Worm (Caenorhabditis elegans): ENCODE measurements around the gene srbc-3.

Gene srbc-3

ce11 chrV:3308169-3308568 lies at the start of gene srbc-3:
Gene srbc-3, plus strand, starts transcription at chrV:3308469.
- TF ChIP-seq ZK546.5 (tag; optimal IDR thresholded peaks at IDR 0.05) (no peak), mbf-1 (tag; optimal IDR thresholded peaks at IDR 0.05) (no peak), sma-3 (GFP tag; optimal IDR thresholded peaks at IDR 0.05) (no peak), ama-1 (optimal IDR thresholded peaks at IDR 0.05) (no peak), egl-27 (tag; optimal IDR thresholded peaks at IDR 0.05) (no peak), mdl-1 (tag; optimal IDR thresholded peaks at IDR 0.05) (no peak), ztf-4 (tag; optimal IDR thresholded peaks at IDR 0.05) (no peak), elt-3 (tag; optimal IDR thresholded peaks at IDR 0.05) (no peak), elt-1 (tag; optimal IDR thresholded peaks at IDR 0.05) (no peak), F13H6.1 (tag; optimal IDR thresholded peaks at IDR 0.05) (no peak), nhr-129 (tag; optimal IDR thresholded peaks at IDR 0.05) (no peak), gmeb-1 (tag; optimal IDR thresholded peaks at IDR 0.05) (no peak), nhr-237 (tag; optimal IDR thresholded peaks at IDR 0.05) (no peak), zag-1 (tag; optimal IDR thresholded peaks at IDR 0.05) (no peak), nhr-6 (tag; optimal IDR thresholded peaks at IDR 0.05) (no peak)

- peak; percentile 30 for TF ChIP-seq F13H6.1 (tag; optimal IDR thresholded peaks at IDR 0.05)
- peak; percentile 88 for TF ChIP-seq sma-9 (GFP tag; optimal IDR thresholded peaks at IDR 0.05)
- no peak for TF ChIP-seq sma-9 (tag; optimal IDR thresholded peaks at IDR 0.05)
- TF ChIP-seq sma-3 (GFP tag; optimal IDR thresholded peaks at IDR 0.05) = no peak
These were observed 49.1 kb upstream of the srbc-3 start, which contains the start of gene T28A11.16 for ce11 chrV:3259168-3259622. Gene T28A11.16, minus strand, starts transcription at chrV:3259218.

- TF ChIP-seq zag-1 (tag; optimal IDR thresholded peaks at IDR 0.05) (no peak), elt-1 (tag; optimal IDR thresholded peaks at IDR 0.05) (no peak), sma-9 (GFP tag; optimal IDR thresholded peaks at IDR 0.05) (no peak), sma-9 (tag; optimal IDR thresholded peaks at IDR 0.05) (no peak), lin-13 (GFP tag; optimal IDR thresholded peaks at IDR 0.05) (no peak), unc-62 (GFP tag; optimal IDR thresholded peaks at IDR 0.05) (no peak), aly-2 (tag; optimal IDR thresholded peaks at IDR 0.05) (no peak), unc-39 (tag; optimal IDR thresholded peaks at IDR 0.05) (no peak), ceh-16 (tag; optimal IDR thresholded peaks at IDR 0.05) (no peak), skn-1 (tag; optimal IDR thresholded peaks at IDR 0.05) (no peak), Y55F3AM.14 (GFP tag; optimal IDR thresholded peaks at IDR 0.05) (no peak), ztf-11 (tag; optimal IDR thresholded peaks at IDR 0.05) (no peak), egl-27 (tag; optimal IDR thresholded peaks at IDR 0.05) (no peak), unc-55 (GFP tag; optimal IDR thresholded peaks at IDR 0.05) (no peak), ztf-4 (tag; optimal IDR thresholded peaks at IDR 0.05) (no peak), nhr-237 (tag; optimal IDR thresholded peaks at IDR 0.05) (no peak), blmp-1 (tag; optimal IDR thresholded peaks at IDR 0.05; ENCODE audit: insufficient read depth) (no peak)
These were observed 48.2 kb upstream of the srbc-3 start, which contains the start of gene srbc-5 for ce11 chrV:3260075-3260474. Gene srbc-5, plus strand, starts transcription at chrV:3260375.

- TF ChIP-seq nhr-237 (tag; optimal IDR thresholded peaks at IDR 0.05) (no peak), mab-5 (tag; optimal IDR thresholded peaks at IDR 0.05) (no peak), nhr-10 (tag; optimal IDR thresholded peaks at IDR 0.05) (no peak), nhr-12 (tag; optimal IDR thresholded peaks at IDR 0.05) (no peak), skn-1 (tag; optimal IDR thresholded peaks at IDR 0.05) (no peak), peb-1 (tag; optimal IDR thresholded peaks at IDR 0.05) (no peak), elt-1 (tag; optimal IDR thresholded peaks at IDR 0.05) (no peak), elt-3 (tag; optimal IDR thresholded peaks at IDR 0.05) (no peak), C34F6.9 (tag; optimal IDR thresholded peaks at IDR 0.05) (no peak), nhr-11 (tag; optimal IDR thresholded peaks at IDR 0.05) (no peak), mbf-1 (tag; optimal IDR thresholded peaks at IDR 0.05) (no peak), aly-2 (tag; optimal IDR thresholded peaks at IDR 0.05) (no peak), nhr-25 (tag; optimal IDR thresholded peaks at IDR 0.05) (no peak)
These were observed 42.1 kb upstream of the srbc-3 start, which contains the start of gene T28A11.17 for ce11 chrV:3266189-3266588. Gene T28A11.17, minus strand, starts transcription at chrV:3266289.

- TF ChIP-seq nhr-11 (tag; optimal IDR thresholded peaks at IDR 0.05) (no peak), ama-1 (optimal IDR thresholded peaks at IDR 0.05) (no peak), lin-13 (GFP tag; optimal IDR thresholded peaks at IDR 0.05) (no peak), aly-2 (tag; optimal IDR thresholded peaks at IDR 0.05) (no peak), nhr-129 (tag; optimal IDR thresholded peaks at IDR 0.05) (no peak), lsy-2 (tag; optimal IDR thresholded peaks at IDR 0.05) (no peak), ZK546.5 (tag; optimal IDR thresholded peaks at IDR 0.05) (no peak), nhr-21 (tag; optimal IDR thresholded peaks at IDR 0.05) (no peak), gmeb-1 (tag; optimal IDR thresholded peaks at IDR 0.05) (no peak), nhr-10 (tag; optimal IDR thresholded peaks at IDR 0.05) (no peak), ztf-11 (tag; optimal IDR thresholded peaks at IDR 0.05) (no peak), nhr-25 (tag; optimal IDR thresholded peaks at IDR 0.05) (no peak), mab-5 (tag; optimal IDR thresholded peaks at IDR 0.05) (no peak), nhr-12 (tag; optimal IDR thresholded peaks at IDR 0.05) (no peak)
These were observed 40.3 kb upstream of the srbc-3 start, which contains the start of gene T28A11.18 for ce11 chrV:3267950-3268349. Gene T28A11.18, minus strand, starts transcription at chrV:3268050.
